Worm (Caenorhabditis elegans) whole organism, young adult: ENCODE measurements around the gene F27D9.13.

Experiments
- B0035.1 ChIP-seq: sonication (generic microtip); optimal IDR thresholded peaks from 2 replicates; lab custom pipeline; 2016; ENCODE audit warnings: missing genetic modification characterization, mild to moderate bottlenecking, missing compliant biosample characterization, missing genotype, missing genetic modification reagents
- B0336.3 ChIP-seq: fragments of 200-800 bp; sonication (Bioruptor generic); IDR thresholded peaks from 2 replicates; pipeline ENCODE4 v1.3.6; 2022; ENCODE audit warnings: missing genetic modification characterization, missing compliant biosample characterization
- F22D6.2 ChIP-seq: sonication (generic microtip); optimal IDR thresholded peaks from 2 replicates; lab custom pipeline; 2016; ENCODE audit warnings: mild to moderate bottlenecking, missing genetic modification characterization, missing compliant biosample characterization
- F23B12.7 ChIP-seq: sonication (generic microtip); optimal IDR thresholded peaks from 2 replicates; lab custom pipeline; 2017; ENCODE audit warnings: missing genetic modification characterization, mild to moderate bottlenecking, missing compliant biosample characterization, antibody characterized with exemption, moderate library complexity; ENCODE audit not compliant: insufficient read depth
- F33H1.4 ChIP-seq: fragments of 200-800 bp; sonication (Bioruptor generic); IDR thresholded peaks from 2 replicates; pipeline ENCODE4 v1.3.6; 2022; ENCODE audit warnings: missing genetic modification reagents, missing genetic modification characterization, missing compliant biosample characterization
- F49E8.2 ChIP-seq: sonication (generic microtip); optimal IDR thresholded peaks from 3 replicates; lab custom pipeline; 2017; ENCODE audit warnings: missing genetic modification characterization, mild to moderate bottlenecking, missing compliant biosample characterization, antibody characterized with exemption, moderate library complexity; ENCODE audit not compliant: insufficient read depth
- K11D2.4 ChIP-seq: fragments of 200-800 bp; sonication (Bioruptor generic); IDR thresholded peaks from 2 replicates; pipeline ENCODE4 v1.3.6; 2022; ENCODE audit warnings: missing genetic modification reagents, missing genetic modification characterization, missing compliant biosample characterization
- K12H6.12 ChIP-seq: fragments of 200-800 bp; sonication (Bioruptor generic); optimal IDR thresholded peaks from 2 replicates; lab custom pipeline; 2018; ENCODE audit warnings: mild to moderate bottlenecking, missing genetic modification characterization, missing compliant biosample characterization
- T26A5.8 ChIP-seq: sonication (generic microtip); optimal IDR thresholded peaks from 2 replicates; lab custom pipeline; 2016; ENCODE audit warnings: missing genetic modification characterization, missing compliant biosample characterization
- Y56A3A.18 ChIP-seq: fragments of 200-800 bp; sonication (Bioruptor generic); IDR thresholded peaks from 2 replicates; pipeline ENCODE4 v1.3.6; 2022; ENCODE audit warnings: missing genetic modification reagents, missing genetic modification characterization, missing compliant biosample characterization
- ZK185.1 ChIP-seq: sonication (generic microtip); optimal IDR thresholded peaks from 2 replicates; lab custom pipeline; 2016; ENCODE audit warnings: mild to moderate bottlenecking, missing genetic modification characterization, missing compliant biosample characterization; ENCODE audit not compliant: poor library complexity, severe bottlenecking
- akir-1 ChIP-seq: fragments of 200-800 bp; sonication (Bioruptor generic); optimal IDR thresholded peaks from 2 replicates; lab custom pipeline; 2018; ENCODE audit warnings: mild to moderate bottlenecking, missing genetic modification characterization, moderate library complexity, missing compliant biosample characterization
- ama-1 ChIP-seq, 3 experiments: fragments of 150-350 bp in 1 of 3; sonication (generic microtip) in 2 of 3; optimal IDR thresholded peaks; 2 replicates each; lab custom pipeline; 2014 to 2018; ENCODE audit warnings: missing biosample characterization in 2 of 3, missing genetic modification characterization in 2 of 3, missing genetic modification reagents in 2 of 3
- attf-3 ChIP-seq: fragments of 200-800 bp; sonication (Bioruptor generic); conservative IDR thresholded peaks from 2 replicates; pipeline ENCODE4 v1.3.6; 2022; ENCODE audit warnings: missing genetic modification reagents, missing genetic modification characterization, missing compliant biosample characterization
- bed-1 ChIP-seq: fragments of 200-800 bp; sonication (Bioruptor generic); IDR thresholded peaks from 2 replicates; pipeline ENCODE4 v1.3.6; 2022; ENCODE audit warnings: missing genetic modification reagents, missing genetic modification characterization, missing compliant biosample characterization
- ccch-3 ChIP-seq: fragments of 200-800 bp; sonication (Bioruptor generic); optimal IDR thresholded peaks from 2 replicates; lab custom pipeline; 2018; ENCODE audit warnings: mild to moderate bottlenecking, missing genetic modification characterization, missing compliant biosample characterization
- ceh-58 ChIP-seq: fragments of 200-800 bp; sonication (Bioruptor generic); IDR thresholded peaks from 2 replicates; pipeline ENCODE4 v1.3.6; 2022; ENCODE audit warnings: missing genetic modification characterization, missing compliant biosample characterization
- ceh-79 ChIP-seq: sonication (generic microtip); optimal IDR thresholded peaks from 2 replicates; lab custom pipeline; 2017; ENCODE audit warnings: mild to moderate bottlenecking, missing genetic modification characterization, missing compliant biosample characterization
- ceh-91 ChIP-seq: fragments of 200-800 bp; sonication (Bioruptor generic); IDR thresholded peaks from 2 replicates; pipeline ENCODE4 v1.3.6; 2022; ENCODE audit warnings: missing genetic modification reagents, missing genetic modification characterization, missing compliant biosample characterization
- die-1 ChIP-seq: sonication (generic microtip); optimal IDR thresholded peaks from 2 replicates; lab custom pipeline; 2016; ENCODE audit warnings: missing genotype, mild to moderate bottlenecking, missing genetic modification characterization, missing compliant biosample characterization
- dox-1 ChIP-seq: fragments of 200-800 bp; sonication (Bioruptor generic); IDR thresholded peaks from 2 replicates; pipeline ENCODE4 v1.3.6; 2022; ENCODE audit warnings: missing genetic modification reagents, missing genetic modification characterization, missing compliant biosample characterization
- dpff-1 ChIP-seq: sonication (generic microtip); optimal IDR thresholded peaks from 2 replicates; lab custom pipeline; 2017; ENCODE audit warnings: mild to moderate bottlenecking, missing genetic modification characterization, missing compliant biosample characterization
- egl-18 ChIP-seq: fragments of 200-800 bp; sonication (Bioruptor generic); IDR thresholded peaks from 2 replicates; pipeline ENCODE4 v1.3.6; 2022; ENCODE audit warnings: missing genetic modification reagents, missing genetic modification characterization, missing compliant biosample characterization
- egl-44 ChIP-seq: fragments of 200-800 bp; sonication (Bioruptor generic); IDR thresholded peaks from 2 replicates; pipeline ENCODE4 v1.3.6; 2022; ENCODE audit warnings: missing genetic modification reagents, missing genetic modification characterization, missing compliant biosample characterization
- gei-17 ChIP-seq: fragments of 200-800 bp; sonication (Bioruptor generic); optimal IDR thresholded peaks from 2 replicates; lab custom pipeline; 2018; ENCODE audit warnings: mild to moderate bottlenecking, missing genetic modification characterization, missing compliant biosample characterization
- hmg-20 ChIP-seq: fragments of 200-800 bp; sonication (Bioruptor generic); IDR thresholded peaks from 2 replicates; pipeline ENCODE4 v1.3.6; 2022; ENCODE audit warnings: missing genetic modification reagents, missing genetic modification characterization, missing compliant biosample characterization
- hsf-1 ChIP-seq: fragments of 200-800 bp; sonication (Bioruptor generic); IDR thresholded peaks from 2 replicates; pipeline ENCODE4 v1.3.6; 2022; ENCODE audit warnings: missing genetic modification reagents, missing genetic modification characterization, missing compliant biosample characterization
- lag-1 ChIP-seq: fragments of 200-800 bp; sonication (Bioruptor generic); IDR thresholded peaks from 2 replicates; pipeline ENCODE4 v1.3.6; 2022; ENCODE audit warnings: missing genetic modification reagents, missing genetic modification characterization, missing compliant biosample characterization
- lin-26 ChIP-seq: fragments of 200-800 bp; sonication (Bioruptor generic); IDR thresholded peaks from 2 replicates; pipeline ENCODE4 v1.3.6; 2022; ENCODE audit warnings: missing genetic modification reagents, missing genetic modification characterization, missing compliant biosample characterization
- lin-35 ChIP-seq, 3 experiments: fragments of 150-350 bp in 2 of 3; sonication (generic microtip) in 1 of 3; optimal IDR thresholded peaks; 2 replicates each; lab custom pipeline; 2014 to 2018; ENCODE audit warnings: missing biosample characterization in 3 of 3, missing genetic modification characterization in 3 of 3, missing genetic modification reagents in 3 of 3
- lir-1 ChIP-seq: fragments of 200-800 bp; sonication (Bioruptor generic); conservative IDR thresholded peaks from 2 replicates; pipeline ENCODE4 v1.3.6; 2022; ENCODE audit warnings: missing genetic modification reagents, missing genetic modification characterization, missing compliant biosample characterization
- madf-3 ChIP-seq: fragments of 200-800 bp; sonication (Bioruptor generic); IDR thresholded peaks from 2 replicates; pipeline ENCODE4 v1.3.6; 2022; ENCODE audit warnings: missing genetic modification reagents, missing genetic modification characterization, missing compliant biosample characterization
- nhr-120 ChIP-seq: fragments of 200-800 bp; sonication (Bioruptor generic); IDR thresholded peaks from 2 replicates; pipeline ENCODE4 v1.3.6; 2022; ENCODE audit warnings: missing genetic modification characterization, missing compliant biosample characterization
- nhr-179 ChIP-seq: sonication (generic microtip); optimal IDR thresholded peaks from 2 replicates; lab custom pipeline; 2016; ENCODE audit warnings: mild to moderate bottlenecking, missing genetic modification characterization, missing compliant biosample characterization
- rec-8 ChIP-seq, 2 experiments: sonication (generic microtip); optimal IDR thresholded peaks; 2 replicates each; lab custom pipeline; 2016; ENCODE audit warnings: mild to moderate bottlenecking in 2 of 2, missing genetic modification characterization in 2 of 2, missing genetic modification reagents in 2 of 2, missing genotype in 2 of 2, missing biosample characterization in 1 of 2, missing compliant biosample characterization in 1 of 2, moderate library complexity in 1 of 2
- sptf-2 ChIP-seq: fragments of 200-800 bp; sonication (Bioruptor generic); optimal IDR thresholded peaks from 2 replicates; lab custom pipeline; 2018; ENCODE audit warnings: mild to moderate bottlenecking, missing genetic modification characterization, missing compliant biosample characterization
- tbx-9 ChIP-seq: sonication (generic microtip); optimal IDR thresholded peaks from 2 replicates; lab custom pipeline; 2016; ENCODE audit warnings: borderline replicate concordance, missing genetic modification characterization, inconsistent platforms, missing compliant biosample characterization
- xnd-1 ChIP-seq: sonication (generic microtip); optimal IDR thresholded peaks from 2 replicates; lab custom pipeline; 2016; ENCODE audit warnings: missing genotype, missing genetic modification reagents, missing genetic modification characterization, missing compliant biosample characterization
- ztf-25 ChIP-seq: fragments of 200-800 bp; sonication (Bioruptor generic); IDR thresholded peaks from 2 replicates; pipeline ENCODE4 v1.3.6; 2022; ENCODE audit warnings: missing genetic modification reagents, missing genetic modification characterization, missing compliant biosample characterization
- ztf-26 ChIP-seq: sonication (generic microtip); optimal IDR thresholded peaks from 2 replicates; lab custom pipeline; 2017; ENCODE audit warnings: missing genetic modification characterization, missing compliant biosample characterization

Gene F27D9.13

ce11 chrX:7640811-7641210 is 26.4 kb downstream of the F27D9.13 start:
- TF ChIP-seq ceh-79 (tag; lab: Kevin White, UChicago) = no peak
- no peak for TF ChIP-seq F49E8.2
- no peak for TF ChIP-seq Y56A3A.18 (GFP tag; lab: Robert Waterston, UW)
- TF ChIP-seq egl-18 (GFP tag; lab: Robert Waterston, UW) = no peak
- TF ChIP-seq F33H1.4 (GFP tag; lab: Robert Waterston, UW) = no peak
- no peak for TF ChIP-seq gei-17 (GFP tag; lab: Kevin White, UChicago)
- no peak for TF ChIP-seq ccch-3 (GFP tag; lab: Kevin White, UChicago)
- TF ChIP-seq egl-44 (GFP tag; lab: Robert Waterston, UW) = no peak
- no peak for TF ChIP-seq ceh-58 (GFP tag; lab: Robert Waterston, UW)
- TF ChIP-seq dox-1 (GFP tag; lab: Robert Waterston, UW) = no peak
- TF ChIP-seq ama-1 (optimal IDR thresholded peaks at IDR 0.05; lab: Kevin White, UChicago) = no peak
- no peak for TF ChIP-seq ama-1 (GFP tag; optimal IDR thresholded peaks at IDR 0.05; lab: Kevin White, UChicago)
- TF ChIP-seq lag-1 (GFP tag; lab: Robert Waterston, UW) = no peak

- TF ChIP-seq dpff-1 (tag; lab: Kevin White, UChicago) (no peak), hsf-1 (no peak), ceh-91 (GFP tag; lab: Robert Waterston, UW) (no peak), T26A5.8 (tag; lab: Kevin White, UChicago) (no peak), K11D2.4 (GFP tag; lab: Robert Waterston, UW) (no peak), F23B12.7 (tag; lab: Kevin White, UChicago) (no peak), attf-3 (GFP tag; lab: Robert Waterston, UW) (no peak), lin-35 (GFP tag; optimal IDR thresholded peaks at IDR 0.05; lab: Kevin White, UChicago) (no peak), B0035.1 (tag; lab: Kevin White, UChicago) (no peak), akir-1 (GFP tag; lab: Kevin White, UChicago) (no peak), ztf-26 (tag; lab: Kevin White, UChicago) (no peak), die-1 (no peak), tbx-9 (no peak), xnd-1 (tag; lab: Kevin White, UChicago) (no peak)
These were observed 26.9 kb downstream of the F27D9.13 start for ce11 chrX:7640391-7640790.

- TF ChIP-seq F22D6.2 (tag; lab: Kevin White, UChicago) (no peak), egl-18 (GFP tag; lab: Robert Waterston, UW) (no peak)
These were observed 28.5 kb downstream of the F27D9.13 start for ce11 chrX:7638790-7639189.

- no peak for TF ChIP-seq ZK185.1 (tag; lab: Kevin White, UChicago)
- no peak for TF ChIP-seq egl-44 (GFP tag; lab: Robert Waterston, UW)
- no peak for TF ChIP-seq K12H6.12
- TF ChIP-seq ztf-25 (GFP tag; lab: Robert Waterston, UW) = no peak
- no peak for TF ChIP-seq hsf-1
- no peak for TF ChIP-seq F49E8.2
- no peak for TF ChIP-seq lin-26 (GFP tag; lab: Robert Waterston, UW)
- TF ChIP-seq xnd-1 (tag; lab: Kevin White, UChicago) = no peak
- no peak for TF ChIP-seq B0336.3 (GFP tag; lab: Robert Waterston, UW)
- no peak for TF ChIP-seq nhr-179 (tag; lab: Kevin White, UChicago)
- no peak for TF ChIP-seq nhr-120 (GFP tag; lab: Robert Waterston, UW)
- no peak for TF ChIP-seq madf-3 (GFP tag; lab: Robert Waterston, UW)
- no peak for TF ChIP-seq F33H1.4 (GFP tag; lab: Robert Waterston, UW)
- TF ChIP-seq bed-1 (GFP tag; lab: Robert Waterston, UW) = no peak
- no peak for TF ChIP-seq rec-8 (tag; optimal IDR thresholded peaks at IDR 0.05; lab: Kevin White, UChicago)
- no peak for TF ChIP-seq sptf-2 (GFP tag; lab: Kevin White, UChicago)
- TF ChIP-seq lir-1 (GFP tag; lab: Robert Waterston, UW) = no peak
- no peak for TF ChIP-seq hmg-20 (GFP tag; lab: Robert Waterston, UW)
- no peak for TF ChIP-seq Y56A3A.18 (GFP tag; lab: Robert Waterston, UW)
These were observed 31.2 kb downstream of the F27D9.13 start for ce11 chrX:7636037-7636436.
